Worm (Caenorhabditis elegans): ENCODE measurements around the gene insc-1.

insc-1 gene

ce11 chrII:7358489-7358943 lies at the start of gene insc-1:
insc-1 (plus strand) TSS chrII:7358893.
- no peak for TF ChIP-seq med-1 (GFP tag; optimal IDR thresholded peaks at IDR 0.05; ENCODE audit: insufficient read depth)
- TF ChIP-seq cog-1 (tag; optimal IDR thresholded peaks at IDR 0.05), result no peak
- TF ChIP-seq flt-1 (GFP tag; IDR thresholded peaks at IDR 0.05), result no peak
- TF ChIP-seq ztf-23 (GFP tag; IDR thresholded peaks at IDR 0.05), result no peak
- no peak for TF ChIP-seq tab-1 (GFP tag; IDR thresholded peaks at IDR 0.05)
- no peak for TF ChIP-seq T22C8.4 (GFP tag; IDR thresholded peaks at IDR 0.05)
- TF ChIP-seq klf-2 (GFP tag; conservative IDR thresholded peaks at IDR 0.05), result no peak
- no peak for TF ChIP-seq ztf-29 (GFP tag; IDR thresholded peaks at IDR 0.05)
- TF ChIP-seq ref-1 (GFP tag; conservative IDR thresholded peaks at IDR 0.05), result no peak

ce11 chrII:7310023-7310422 lies 48.7 kb upstream of the insc-1 start, which contains the start of the genes F45E12.5 and cnep-1:
F45E12.5 (minus strand) TSS chrII:7310115.
cnep-1 (plus strand) TSS chrII:7310348.
- TF ChIP-seq tab-1 (GFP tag; IDR thresholded peaks at IDR 0.05) (no peak), med-1 (GFP tag; optimal IDR thresholded peaks at IDR 0.05; ENCODE audit: insufficient read depth) (no peak), klf-2 (GFP tag; conservative IDR thresholded peaks at IDR 0.05) (no peak), ztf-29 (GFP tag; IDR thresholded peaks at IDR 0.05) (no peak), flt-1 (GFP tag; IDR thresholded peaks at IDR 0.05) (no peak), cog-1 (tag; optimal IDR thresholded peaks at IDR 0.05) (no peak), T22C8.4 (GFP tag; IDR thresholded peaks at IDR 0.05) (no peak), ztf-23 (GFP tag; IDR thresholded peaks at IDR 0.05) (no peak), ref-1 (GFP tag; conservative IDR thresholded peaks at IDR 0.05) (no peak)

- TF ChIP-seq ztf-23 (GFP tag; IDR thresholded peaks at IDR 0.05), result no peak
- TF ChIP-seq ztf-29 (GFP tag; IDR thresholded peaks at IDR 0.05), result no peak
- TF ChIP-seq klf-2 (GFP tag; conservative IDR thresholded peaks at IDR 0.05), result no peak
- TF ChIP-seq flt-1 (GFP tag; IDR thresholded peaks at IDR 0.05), result no peak
- TF ChIP-seq T22C8.4 (GFP tag; IDR thresholded peaks at IDR 0.05), result no peak
- TF ChIP-seq med-1 (GFP tag; optimal IDR thresholded peaks at IDR 0.05; ENCODE audit: insufficient read depth), result no peak
- no peak for TF ChIP-seq ref-1 (GFP tag; conservative IDR thresholded peaks at IDR 0.05)
- TF ChIP-seq tab-1 (GFP tag; IDR thresholded peaks at IDR 0.05), result no peak
- no peak for TF ChIP-seq cog-1 (tag; optimal IDR thresholded peaks at IDR 0.05)
Measured at ce11 chrII:7314083-7314482, 44.6 kb upstream of the insc-1 start, which contains the start of gene F45E12.6. F45E12.6 (minus strand) TSS chrII:7314183.

ce11 chrII:7317468-7317867 lies 41.2 kb upstream of the insc-1 start, which contains the start of gene F21D12.2:
F21D12.2 (plus strand) TSS chrII:7317768.
- TF ChIP-seq ztf-29 (GFP tag; IDR thresholded peaks at IDR 0.05) (no peak), klf-2 (GFP tag; conservative IDR thresholded peaks at IDR 0.05) (no peak), T22C8.4 (GFP tag; IDR thresholded peaks at IDR 0.05) (no peak), med-1 (GFP tag; optimal IDR thresholded peaks at IDR 0.05; ENCODE audit: insufficient read depth) (no peak), flt-1 (GFP tag; IDR thresholded peaks at IDR 0.05) (no peak), ref-1 (GFP tag; conservative IDR thresholded peaks at IDR 0.05) (no peak), ztf-23 (GFP tag; IDR thresholded peaks at IDR 0.05) (no peak), cog-1 (tag; optimal IDR thresholded peaks at IDR 0.05) (no peak), tab-1 (GFP tag; IDR thresholded peaks at IDR 0.05) (no peak)

- no peak for TF ChIP-seq T22C8.4 (GFP tag; IDR thresholded peaks at IDR 0.05)
- TF ChIP-seq flt-1 (GFP tag; IDR thresholded peaks at IDR 0.05), result no peak
- TF ChIP-seq cog-1 (tag; optimal IDR thresholded peaks at IDR 0.05), result no peak
- no peak for TF ChIP-seq ztf-29 (GFP tag; IDR thresholded peaks at IDR 0.05)
- TF ChIP-seq tab-1 (GFP tag; IDR thresholded peaks at IDR 0.05), result no peak
- no peak for TF ChIP-seq ztf-23 (GFP tag; IDR thresholded peaks at IDR 0.05)
- no peak for TF ChIP-seq med-1 (GFP tag; optimal IDR thresholded peaks at IDR 0.05; ENCODE audit: insufficient read depth)
- no peak for TF ChIP-seq ref-1 (GFP tag; conservative IDR thresholded peaks at IDR 0.05)
- TF ChIP-seq klf-2 (GFP tag; conservative IDR thresholded peaks at IDR 0.05), result no peak
Measured at ce11 chrII:7319471-7319870, 39.2 kb upstream of the insc-1 start.

ce11 chrII:7323317-7323716 lies 35.4 kb upstream of the insc-1 start:
- TF ChIP-seq med-1 (GFP tag; optimal IDR thresholded peaks at IDR 0.05; ENCODE audit: insufficient read depth) (no peak), cog-1 (tag; optimal IDR thresholded peaks at IDR 0.05) (no peak), ref-1 (GFP tag; conservative IDR thresholded peaks at IDR 0.05) (no peak), flt-1 (GFP tag; IDR thresholded peaks at IDR 0.05) (no peak)

- TF ChIP-seq med-1 (GFP tag; optimal IDR thresholded peaks at IDR 0.05; ENCODE audit: insufficient read depth) (no peak), klf-2 (GFP tag; conservative IDR thresholded peaks at IDR 0.05) (no peak), ref-1 (GFP tag; conservative IDR thresholded peaks at IDR 0.05) (no peak), T22C8.4 (GFP tag; IDR thresholded peaks at IDR 0.05) (no peak), tab-1 (GFP tag; IDR thresholded peaks at IDR 0.05) (no peak), ztf-29 (GFP tag; IDR thresholded peaks at IDR 0.05) (no peak), ztf-23 (GFP tag; IDR thresholded peaks at IDR 0.05) (no peak), flt-1 (GFP tag; IDR thresholded peaks at IDR 0.05) (no peak), cog-1 (tag; optimal IDR thresholded peaks at IDR 0.05) (no peak)
Measured at ce11 chrII:7323925-7324324, 34.8 kb upstream of the insc-1 start, which contains the start of gene F21D12.3. F21D12.3 (minus strand) TSS chrII:7324025.

ce11 chrII:7325063-7325480 lies 33.6 kb upstream of the insc-1 start:
- no peak for TF ChIP-seq tab-1 (GFP tag; IDR thresholded peaks at IDR 0.05)
- TF ChIP-seq flt-1 (GFP tag; IDR thresholded peaks at IDR 0.05), result no peak
- TF ChIP-seq cog-1 (tag; optimal IDR thresholded peaks at IDR 0.05), result no peak
- no peak for TF ChIP-seq ref-1 (GFP tag; conservative IDR thresholded peaks at IDR 0.05)
- no peak for TF ChIP-seq T22C8.4 (GFP tag; IDR thresholded peaks at IDR 0.05)
- no peak for TF ChIP-seq med-1 (GFP tag; optimal IDR thresholded peaks at IDR 0.05; ENCODE audit: insufficient read depth)
- TF ChIP-seq ztf-23 (GFP tag; IDR thresholded peaks at IDR 0.05), result no peak
- no peak for TF ChIP-seq klf-2 (GFP tag; conservative IDR thresholded peaks at IDR 0.05)
- TF ChIP-seq ztf-29 (GFP tag; IDR thresholded peaks at IDR 0.05), result no peak

ce11 chrII:7326199-7326598 lies 32.5 kb upstream of the insc-1 start:
- TF ChIP-seq ref-1 (GFP tag; conservative IDR thresholded peaks at IDR 0.05) (no peak), flt-1 (GFP tag; IDR thresholded peaks at IDR 0.05) (no peak), cog-1 (tag; optimal IDR thresholded peaks at IDR 0.05) (no peak), ztf-23 (GFP tag; IDR thresholded peaks at IDR 0.05) (no peak), T22C8.4 (GFP tag; IDR thresholded peaks at IDR 0.05) (no peak), ztf-29 (GFP tag; IDR thresholded peaks at IDR 0.05) (no peak), med-1 (GFP tag; optimal IDR thresholded peaks at IDR 0.05; ENCODE audit: insufficient read depth) (no peak), klf-2 (GFP tag; conservative IDR thresholded peaks at IDR 0.05) (no peak), tab-1 (GFP tag; IDR thresholded peaks at IDR 0.05) (no peak)

All from whole organism, midembryonic.